In the genomic region with DNA sequence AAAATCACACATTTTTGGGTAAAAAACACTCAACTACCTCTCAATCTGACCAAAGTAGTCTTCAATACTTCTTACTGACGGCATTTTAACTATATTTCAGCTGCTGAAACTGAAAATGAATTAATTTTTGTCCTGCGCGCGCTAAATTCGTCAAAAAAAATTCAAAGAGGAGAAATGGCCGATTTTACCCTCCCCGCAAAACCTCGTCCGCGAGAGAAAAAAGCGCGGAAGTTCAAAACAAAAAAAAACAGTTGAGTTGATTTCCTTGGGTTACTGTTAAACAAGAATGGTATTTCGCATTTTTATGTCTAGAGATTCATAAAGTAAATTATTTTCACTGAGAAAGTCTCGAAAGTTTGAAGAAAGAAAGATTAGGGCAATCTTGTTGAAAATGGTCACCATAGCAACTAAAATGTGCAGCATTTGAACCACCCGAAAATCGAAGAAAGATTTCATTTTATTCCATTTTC, we compare ENCODE assay signal across 5 worm cellular contexts.
A peak's percentile ranks its signal among the peaks of the same experiment; 100 is the strongest.
TF ChIP-seq lines count a peak whose summit lies in the region.

A gene (minus strand): TSS at position 109 of the 470 bp plus-strand sequence.
A gene (plus strand): TSS at position 420 of the 470 bp plus-strand sequence.

TF ChIP-seq in whole organism, L1 larva, 84 proteins besides CTCF, POLR2A, EP300 and RAD21 (continues in another document):
- TF ChIP-seq ama-1 (optimal IDR thresholded peaks at IDR 0.05; lab: Kevin White, UChicago) (no peak), ztf-4 (tag; optimal IDR thresholded peaks at IDR 0.05; lab: Kevin White, UChicago) (no peak), ceh-63 (GFP tag; optimal IDR thresholded peaks at IDR 0.05; lab: Kevin White, UChicago) (no peak), mdl-1 (tag; optimal IDR thresholded peaks at IDR 0.05; lab: Kevin White, UChicago) (no peak), snpc-4 (tag; optimal IDR thresholded peaks at IDR 0.05; lab: Kevin White, UChicago) (no peak), elt-3 (tag; optimal IDR thresholded peaks at IDR 0.05; lab: Kevin White, UChicago) (no peak), snu-23 (GFP tag; optimal IDR thresholded peaks at IDR 0.05; lab: Kevin White, UChicago) (peak; percentile 10), jun-1 (tag; optimal IDR thresholded peaks at IDR 0.05; lab: Kevin White, UChicago) (no peak), ceh-8 (GFP tag; optimal IDR thresholded peaks at IDR 0.05; lab: Kevin White, UChicago) (no peak), fkh-10 (GFP tag; optimal IDR thresholded peaks at IDR 0.05; lab: Kevin White, UChicago) (no peak), unc-30 (tag; optimal IDR thresholded peaks at IDR 0.05; lab: Kevin White, UChicago) (no peak), xbp-1 (tag; optimal IDR thresholded peaks at IDR 0.05; lab: Kevin White, UChicago) (peak; percentile 41), ceh-90 (tag; optimal IDR thresholded peaks at IDR 0.05; lab: Kevin White, UChicago) (peak; percentile 61), isw-1 (GFP tag; IDR thresholded peaks at IDR 0.05; lab: Robert Waterston, UW) (0 out of 2 replicates have a peak, but pooled peaks have one; percentile 1), ceh-88 (GFP tag; IDR thresholded peaks at IDR 0.05; lab: Robert Waterston, UW) (no peak), ets-5 (GFP tag; IDR thresholded peaks at IDR 0.05; lab: Robert Waterston, UW) (no peak), nhr-12 (tag; optimal IDR thresholded peaks at IDR 0.05; lab: Kevin White, UChicago) (no peak), sup-37 (GFP tag; optimal IDR thresholded peaks at IDR 0.05; lab: Kevin White, UChicago) (no peak)

TF ChIP-seq in whole organism, L3 larva, 47 proteins besides CTCF, POLR2A, EP300 and RAD21:
- TF ChIP-seq lin-15B (tag; optimal IDR thresholded peaks at IDR 0.05; lab: Kevin White, UChicago): peak; percentile 44
- TF ChIP-seq nhr-23 (tag; optimal IDR thresholded peaks at IDR 0.05; lab: Kevin White, UChicago): peak; percentile 1
- TF ChIP-seq nhr-12 (tag; optimal IDR thresholded peaks at IDR 0.05; lab: Kevin White, UChicago): no peak
- peak; percentile 55 for TF ChIP-seq nfya-1 (tag; optimal IDR thresholded peaks at IDR 0.05; lab: Kevin White, UChicago; ENCODE audit: insufficient read depth)

TF ChIP-seq in whole organism, early embryonic, 17 proteins besides CTCF, POLR2A, EP300 and RAD21:
- TF ChIP-seq tra-4 (tag; optimal IDR thresholded peaks at IDR 0.05; lab: Kevin White, UChicago): no peak
- TF ChIP-seq aly-1 (tag; optimal IDR thresholded peaks at IDR 0.05; lab: Kevin White, UChicago): no peak
- TF ChIP-seq ceh-36 (tag; optimal IDR thresholded peaks at IDR 0.05; lab: Kevin White, UChicago): no peak
- TF ChIP-seq hmg-4 (GFP tag; optimal IDR thresholded peaks at IDR 0.05; lab: Kevin White, UChicago): no peak
- no peak for TF ChIP-seq scrt-1 (GFP tag; IDR thresholded peaks at IDR 0.05; lab: Robert Waterston, UW)
- peak; percentile 58 for TF ChIP-seq tbx-37 (GFP tag; conservative IDR thresholded peaks at IDR 0.05; lab: Robert Waterston, UW)
- no peak for TF ChIP-seq hmbx-1 (tag; optimal IDR thresholded peaks at IDR 0.05; lab: Kevin White, UChicago)

TF ChIP-seq in whole organism, midembryonic, 9 proteins besides CTCF, POLR2A, EP300 and RAD21:
- TF ChIP-seq tab-1 (GFP tag; IDR thresholded peaks at IDR 0.05; lab: Robert Waterston, UW) (no peak), ztf-23 (GFP tag; IDR thresholded peaks at IDR 0.05; lab: Robert Waterston, UW) (no peak), flt-1 (GFP tag; IDR thresholded peaks at IDR 0.05; lab: Robert Waterston, UW) (0 out of 2 replicates have a peak, but pooled peaks have one; percentile 42)

TF ChIP-seq in whole organism, young adult, 124 proteins besides CTCF, POLR2A, EP300 and RAD21:
- TF ChIP-seq nhr-27 (tag; optimal IDR thresholded peaks at IDR 0.05; lab: Kevin White, UChicago) (no peak), lin-54 (GFP tag; optimal IDR thresholded peaks at IDR 0.05; lab: Kevin White, UChicago) (peak; percentile 78), F33H1.4 (GFP tag; IDR thresholded peaks at IDR 0.05; lab: Robert Waterston, UW) (peak; percentile 37; the same call in 1 of the 2 replicates), snpc-3.4 (tag; optimal IDR thresholded peaks at IDR 0.05; lab: Kevin White, UChicago) (no peak), attf-5 (GFP tag; optimal IDR thresholded peaks at IDR 0.05; lab: Kevin White, UChicago) (no peak), sptf-2 (GFP tag; optimal IDR thresholded peaks at IDR 0.05; lab: Kevin White, UChicago) (no peak), lsl-1 (GFP tag; optimal IDR thresholded peaks at IDR 0.05; lab: Kevin White, UChicago) (peak; percentile 17), efl-1 (GFP tag; optimal IDR thresholded peaks at IDR 0.05; lab: Kevin White, UChicago) (peak; percentile 63), madf-6 (GFP tag; IDR thresholded peaks at IDR 0.05; lab: Robert Waterston, UW) (peak; percentile 63), mel-28 (tag; optimal IDR thresholded peaks at IDR 0.05; lab: Kevin White, UChicago; ENCODE audit: borderline replicate concordance) (no peak), madf-8 (GFP tag; conservative IDR thresholded peaks at IDR 0.05; lab: Robert Waterston, UW) (0 out of 2 replicates have a peak, but pooled peaks have one; percentile 5), dox-1 (GFP tag; IDR thresholded peaks at IDR 0.05; lab: Robert Waterston, UW) (0 out of 2 replicates have a peak, but pooled peaks have one; percentile 21), dpl-1 (GFP tag; optimal IDR thresholded peaks at IDR 0.05; lab: Kevin White, UChicago) (peak; percentile 58)
TF ChIP-seq in whole organism, young adult: peak in this region for 8.
